Worm (Caenorhabditis elegans) whole organism, L3 larva: ENCODE data around the gene C17C3.6.
A peak's percentile ranks its signal among the peaks of the same experiment; 100 is the strongest.

Experiments
- ZK546.5 ChIP-seq: sonication (generic microtip); optimal IDR thresholded peaks from 2 replicates; lab custom pipeline; 2017; ENCODE audit warnings: missing biosample characterization, missing genetic modification characterization
- ceh-9 ChIP-seq: sonication (generic microtip); optimal IDR thresholded peaks from 2 replicates; lab custom pipeline; 2018; ENCODE audit warnings: missing biosample characterization, missing genetic modification characterization
- elt-1 ChIP-seq: fragments of 150-350 bp; optimal IDR thresholded peaks from 2 replicates; lab custom pipeline; 2014; ENCODE audit warnings: missing biosample characterization, missing genetic modification characterization
- jun-1 ChIP-seq: fragments of 150-350 bp; optimal IDR thresholded peaks from 2 replicates; lab custom pipeline; 2014; ENCODE audit warnings: missing biosample characterization, missing genetic modification reagents, missing genetic modification characterization
- nfya-1 ChIP-seq: sonication (generic microtip); optimal IDR thresholded peaks from 2 replicates; lab custom pipeline; 2017; ENCODE audit warnings: missing genetic modification characterization, mild to moderate bottlenecking, missing compliant biosample characterization, antibody characterized with exemption, moderate library complexity; ENCODE audit not compliant: insufficient read depth
- nhr-11 ChIP-seq: fragments of 150-350 bp; optimal IDR thresholded peaks from 2 replicates; lab custom pipeline; 2014; ENCODE audit warnings: missing biosample characterization, missing genetic modification characterization
- unc-39 ChIP-seq: sonication (generic microtip); optimal IDR thresholded peaks from 4 replicates; lab custom pipeline; 2017; ENCODE audit warnings: missing biosample characterization, missing genetic modification characterization
- unc-62 ChIP-seq: fragments of 150-350 bp; sonication (generic microtip); optimal IDR thresholded peaks from 4 replicates; lab custom pipeline; 2014; ENCODE audit warnings: missing biosample characterization, missing genetic modification reagents, missing genetic modification characterization

DNA sequence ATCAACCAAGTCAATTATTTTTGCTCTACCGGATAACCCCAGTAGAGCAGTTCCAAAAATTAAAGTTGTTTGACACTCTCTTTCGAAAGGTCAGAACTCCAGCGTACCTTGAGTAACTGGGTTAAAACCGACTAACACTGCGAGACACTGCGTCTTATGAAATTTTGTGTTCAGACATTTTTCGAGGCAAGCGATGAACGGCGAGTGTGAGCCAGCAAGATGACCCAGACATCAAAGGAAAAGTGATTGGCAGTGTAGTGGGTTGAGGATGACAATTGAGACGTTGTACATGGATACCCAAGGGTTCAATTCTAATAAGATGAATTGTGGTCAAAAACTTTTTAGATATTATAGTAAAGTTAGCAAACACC is 5.7 kb upstream of the C17C3.6 start:
- TF ChIP-seq nhr-11 (tag; lab: Kevin White, UChicago), result no peak
- TF ChIP-seq elt-1 (tag; lab: Kevin White, UChicago), result no peak
- peak; percentile 51 for TF ChIP-seq unc-62 (GFP tag; lab: Kevin White, UChicago)
- TF ChIP-seq ZK546.5 (tag; lab: Kevin White, UChicago), result no peak
- peak; percentile 41 for TF ChIP-seq jun-1 (tag; lab: Kevin White, UChicago)
- no peak for TF ChIP-seq ceh-9 (tag; lab: Kevin White, UChicago)
- TF ChIP-seq unc-39 (tag; lab: Kevin White, UChicago), result no peak
- peak; percentile 80 for TF ChIP-seq nfya-1 (tag; lab: Kevin White, UChicago)
